Fruit fly (Drosophila melanogaster) whole organism, embryonic: Measurements from ENCODE around the gene CG7065.
A peak's percentile ranks its signal among the peaks of the same experiment; 100 is the strongest.

Experiments used
- Abd-B ChIP-seq: fragments of 200-800 bp; sonication (Bioruptor generic); optimal IDR thresholded peaks from 2 replicates; lab custom pipeline; 2018; ENCODE audit warnings: missing biosample characterization, mild to moderate bottlenecking, missing genetic modification characterization, moderate library complexity
- Aef1 ChIP-seq: fragments of 200-800 bp; sonication (Bioruptor generic); IDR thresholded peaks from 3 replicates; pipeline ENCODE4 v1.3.6; 2022; ENCODE audit warnings: missing biosample characterization, missing genetic modification characterization
- CG11504 ChIP-seq: fragments of 200-800 bp; sonication (Bioruptor generic); optimal IDR thresholded peaks from 3 replicates; lab custom pipeline; 2019; ENCODE audit warnings: missing biosample characterization, mild to moderate bottlenecking, missing genetic modification characterization, moderate library complexity
- CG12659 ChIP-seq: fragments of 200-800 bp; sonication (Bioruptor generic); optimal IDR thresholded peaks from 3 replicates; lab custom pipeline; 2017; ENCODE audit warnings: mild to moderate bottlenecking, missing biosample characterization, missing genetic modification reagents, missing genetic modification characterization
- CG13894 ChIP-seq: fragments of 200-800 bp; sonication (Bioruptor generic); optimal IDR thresholded peaks from 3 replicates; lab custom pipeline; 2018; ENCODE audit warnings: missing biosample characterization, mild to moderate bottlenecking, missing genetic modification characterization, moderate library complexity
- CG14710 ChIP-seq: fragments of 200-800 bp; sonication (Bioruptor generic); optimal IDR thresholded peaks from 3 replicates; lab custom pipeline; 2019; ENCODE audit warnings: missing biosample characterization, mild to moderate bottlenecking, missing genetic modification characterization, moderate library complexity
- CG16813 ChIP-seq: fragments of 200-800 bp; sonication (Bioruptor generic); IDR thresholded peaks from 3 replicates; pipeline ENCODE4 v1.3.6; 2022; ENCODE audit warnings: missing biosample characterization, missing genetic modification characterization; ENCODE audit not compliant: partially characterized antibody
- CG17186 ChIP-seq: fragments of 200-800 bp; sonication (Bioruptor generic); optimal IDR thresholded peaks from 3 replicates; lab custom pipeline; 2017; ENCODE audit warnings: missing biosample characterization, missing genetic modification reagents, missing genetic modification characterization
- CG17568 ChIP-seq: fragments of 200-800 bp; sonication (Bioruptor generic); optimal IDR thresholded peaks from 2 replicates; lab custom pipeline; 2018; ENCODE audit warnings: missing biosample characterization, mild to moderate bottlenecking, missing genetic modification characterization, moderate library complexity
- CG18262 ChIP-seq: fragments of 200-800 bp; optimal IDR thresholded peaks from 3 replicates; lab custom pipeline; 2019; ENCODE audit warnings: missing biosample characterization, mild to moderate bottlenecking, missing genetic modification characterization, moderate library complexity
- CG18476 ChIP-seq: fragments of 200-800 bp; sonication (Bioruptor generic); optimal IDR thresholded peaks from 2 replicates; lab custom pipeline; 2016; ENCODE audit warnings: missing biosample characterization, mild to moderate bottlenecking, missing genetic modification characterization
- CG18599 ChIP-seq: fragments of 200-800 bp; sonication (Bioruptor generic); optimal IDR thresholded peaks from 3 replicates; lab custom pipeline; 2017; ENCODE audit warnings: missing biosample characterization, missing genetic modification characterization, mild to moderate bottlenecking, moderate library complexity, missing genetic modification reagents
- CG2712 ChIP-seq: fragments of 200-800 bp; optimal IDR thresholded peaks from 3 replicates; lab custom pipeline; 2019; ENCODE audit warnings: missing biosample characterization, mild to moderate bottlenecking, missing genetic modification characterization, moderate library complexity
- CG34224 ChIP-seq: fragments of 200-800 bp; sonication (Bioruptor generic); IDR thresholded peaks from 3 replicates; pipeline ENCODE4 v1.3.6; 2022; ENCODE audit warnings: missing biosample characterization, missing genetic modification characterization; ENCODE audit not compliant: partially characterized antibody
- CG34422 ChIP-seq: fragments of 200-800 bp; sonication (Bioruptor generic); IDR thresholded peaks from 3 replicates; pipeline ENCODE4 v1.3.6; 2022; ENCODE audit warnings: missing biosample characterization, missing genetic modification characterization
- CG3726 ChIP-seq: fragments of 200-800 bp; sonication (Bioruptor generic); IDR thresholded peaks from 3 replicates; pipeline ENCODE4, ENCODE4 v1.3.6; 2022; ENCODE audit warnings: missing biosample characterization, missing genetic modification characterization
- CG3995 ChIP-seq: fragments of 200-800 bp; sonication (Bioruptor generic); optimal IDR thresholded peaks from 3 replicates; lab custom pipeline; 2016; ENCODE audit warnings: missing biosample characterization, missing genetic modification characterization
- CG4707 ChIP-seq: fragments of 200-800 bp; sonication (Bioruptor generic); optimal IDR thresholded peaks from 2 replicates; lab custom pipeline; 2018; ENCODE audit warnings: missing biosample characterization, mild to moderate bottlenecking, missing genetic modification characterization, moderate library complexity
- CG4854 ChIP-seq: fragments of 200-800 bp; sonication (Bioruptor generic); optimal IDR thresholded peaks from 2 replicates; lab custom pipeline; 2016; ENCODE audit warnings: missing biosample characterization, missing genetic modification characterization, inconsistent platforms
- Camta ChIP-seq: fragments of 200-800 bp; sonication (Bioruptor generic); optimal IDR thresholded peaks from 2 replicates; lab custom pipeline; 2016; ENCODE audit warnings: missing biosample characterization, missing genetic modification characterization
- Dip2 ChIP-seq: fragments of 200-800 bp; sonication (Bioruptor generic); IDR thresholded peaks from 2 replicates; pipeline ENCODE4 v1.3.6; 2022; ENCODE audit warnings: missing biosample characterization, missing genetic modification characterization
- Doc3 ChIP-seq: fragments of 200-800 bp; sonication (Bioruptor generic); IDR thresholded peaks from 3 replicates; pipeline ENCODE4 v1.3.6; 2022; ENCODE audit warnings: missing biosample characterization, missing genetic modification characterization; ENCODE audit not compliant: partially characterized antibody
- Hr39 ChIP-seq: fragments of >200 bp; optimal IDR thresholded peaks from 2 replicates; lab custom pipeline; 2017
- MBD-R2 ChIP-seq: fragments of 200-800 bp; sonication (Bioruptor generic); IDR thresholded peaks from 2 replicates; pipeline ENCODE4 v1.3.6; 2022; ENCODE audit warnings: missing biosample characterization, missing genetic modification characterization
- MESR4 ChIP-seq: fragments of 200-800 bp; sonication (Bioruptor generic); optimal IDR thresholded peaks from 2 replicates; lab custom pipeline; 2018; ENCODE audit warnings: missing biosample characterization, mild to moderate bottlenecking, missing genetic modification characterization, moderate library complexity
- Mrtf ChIP-seq: fragments of 200-800 bp; sonication (Bioruptor generic); IDR thresholded peaks from 3 replicates; pipeline ENCODE4 v1.3.6; 2022; ENCODE audit warnings: missing biosample characterization, missing genetic modification characterization
- Trl ChIP-seq, 3 experiments: fragments of >200 bp in 2 of 3; fragments of 200-800 bp in 1 of 3; sonication (Bioruptor generic) in 1 of 3; optimal IDR thresholded peaks; 2 replicates in 1 of 3; 3 replicates in 2 of 3; lab custom pipeline; 2016 to 2017; ENCODE audit warnings: missing biosample characterization in 1 of 3, missing genetic modification characterization in 1 of 3
- az2 ChIP-seq: fragments of 200-800 bp; sonication (Bioruptor generic); optimal IDR thresholded peaks from 3 replicates; lab custom pipeline; 2016; ENCODE audit warnings: missing biosample characterization, missing genetic modification characterization
- chn ChIP-seq: fragments of 200-800 bp; sonication (Bioruptor generic); optimal IDR thresholded peaks from 2 replicates; lab custom pipeline; 2016; ENCODE audit warnings: missing biosample characterization, missing genetic modification characterization
- cwo ChIP-seq: fragments of 200-800 bp; sonication (Bioruptor generic); optimal IDR thresholded peaks from 3 replicates; lab custom pipeline; 2017; ENCODE audit warnings: missing biosample characterization, missing genetic modification characterization, mild to moderate bottlenecking, moderate library complexity, missing genetic modification reagents
- exex ChIP-seq: fragments of 200-800 bp; sonication (Bioruptor generic); optimal IDR thresholded peaks from 4 replicates; lab custom pipeline; 2018; ENCODE audit warnings: missing biosample characterization, mild to moderate bottlenecking, missing genetic modification characterization, moderate library complexity
- gem ChIP-seq: fragments of 200-800 bp; sonication (Bioruptor generic); optimal IDR thresholded peaks from 2 replicates; lab custom pipeline; 2019; ENCODE audit warnings: missing biosample characterization, mild to moderate bottlenecking, missing genetic modification characterization, moderate library complexity
- grau ChIP-seq: fragments of 200-800 bp; optimal IDR thresholded peaks from 3 replicates; lab custom pipeline; 2019; ENCODE audit warnings: missing biosample characterization, mild to moderate bottlenecking, missing genetic modification characterization, moderate library complexity
- ind ChIP-seq: fragments of 200-800 bp; sonication (Bioruptor generic); optimal IDR thresholded peaks from 3 replicates; lab custom pipeline; 2016; ENCODE audit warnings: missing biosample characterization, missing genetic modification characterization
- insv ChIP-seq, 2 experiments: fragments of 200-800 bp; sonication (Bioruptor generic); optimal IDR thresholded peaks; 3 replicates each; lab custom pipeline; 2016 to 2018; ENCODE audit warnings: missing biosample characterization in 2 of 2, missing genetic modification characterization in 2 of 2
- knrl ChIP-seq: fragments of 200-800 bp; sonication (Bioruptor generic); IDR thresholded peaks from 3 replicates; pipeline ENCODE4 v1.3.6; 2022; ENCODE audit warnings: missing biosample characterization, missing genetic modification characterization; ENCODE audit not compliant: partially characterized antibody
- onecut ChIP-seq: fragments of 200-800 bp; sonication (Bioruptor generic); IDR thresholded peaks from 2 replicates; pipeline ENCODE4 v1.3.6; 2022; ENCODE audit warnings: missing biosample characterization, missing genetic modification characterization
- phol ChIP-seq: fragments of 200-800 bp; sonication (Bioruptor generic); optimal IDR thresholded peaks from 3 replicates; lab custom pipeline; 2018; ENCODE audit warnings: missing biosample characterization, mild to moderate bottlenecking, missing genetic modification characterization, moderate library complexity
- prd ChIP-seq, 3 experiments: fragments of >200 bp in 2 of 3; fragments of 200-800 bp in 1 of 3; sonication (Bioruptor generic) in 1 of 3; optimal IDR thresholded peaks in 2 of 3; IDR thresholded peaks in 1 of 3; 2 replicates in 2 of 3; 3 replicates in 1 of 3; pipeline versions ENCODE4 v1.3.6 to Lab custom; 2017 to 2022; ENCODE audit warnings: missing biosample characterization in 1 of 3, missing genetic modification characterization in 1 of 3
- sens ChIP-seq: fragments of 200-800 bp; sonication (Bioruptor generic); peaks from one replicate; lab custom pipeline; 2016; ENCODE audit warnings: missing biosample characterization, missing genetic modification characterization
- slbo ChIP-seq: fragments of 200-800 bp; sonication (Bioruptor generic); IDR thresholded peaks from 2 replicates; pipeline ENCODE4 v1.3.6; 2022; ENCODE audit warnings: missing biosample characterization, missing genetic modification characterization
- trem ChIP-seq: fragments of 200-800 bp; optimal IDR thresholded peaks from 3 replicates; lab custom pipeline; 2019; ENCODE audit warnings: missing biosample characterization, mild to moderate bottlenecking, missing genetic modification characterization, moderate library complexity
- unpg ChIP-seq: fragments of 200-800 bp; sonication (Bioruptor generic); optimal IDR thresholded peaks from 3 replicates; lab custom pipeline; 2018; ENCODE audit warnings: missing biosample characterization, mild to moderate bottlenecking, missing genetic modification characterization, moderate library complexity
- vvl ChIP-seq: fragments of 200-800 bp; sonication (Bioruptor generic); IDR thresholded peaks from 2 replicates; pipeline ENCODE4 v1.3.6; 2022; ENCODE audit warnings: missing biosample characterization, missing genetic modification characterization
- zf30C ChIP-seq: fragments of 200-800 bp; sonication (Bioruptor generic); optimal IDR thresholded peaks from 3 replicates; lab custom pipeline; 2018; ENCODE audit warnings: missing biosample characterization, mild to moderate bottlenecking, missing genetic modification characterization

Gene CG7065

DNA sequence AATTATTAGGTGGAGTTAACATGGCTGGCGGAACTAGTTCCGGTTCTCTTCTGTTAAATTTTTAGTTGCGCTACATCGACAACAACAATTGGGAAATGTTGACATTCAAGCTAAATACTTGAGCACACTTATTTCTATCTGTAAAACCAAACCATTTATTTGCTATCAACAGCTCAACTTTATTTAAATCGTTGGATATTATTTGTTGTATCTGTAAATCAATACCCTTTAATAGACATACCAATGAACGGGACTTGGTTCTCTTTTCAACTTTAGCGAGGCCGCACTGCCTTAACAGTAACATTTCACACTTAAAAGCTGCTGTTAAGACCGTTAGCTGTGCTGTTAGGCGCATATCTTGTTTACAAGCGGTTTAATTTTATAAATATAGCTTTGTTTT, 51.3 kb downstream of the CG7065 start, which contains the start of gene CG12106 (continued):
- TF ChIP-seq Camta (GFP tag; lab: Kevin White, UChicago) (no peak), grau (tag; lab: Kevin White, UChicago) (peak; percentile 98), trem (peak; percentile 26), CG18476 (GFP tag; lab: Kevin White, UChicago) (peak; percentile 23), MESR4 (GFP tag; lab: Kevin White, UChicago) (no peak), gem (tag; lab: Kevin White, UChicago) (peak; percentile 71), ind (GFP tag; lab: Kevin White, UChicago) (peak; percentile 51), MBD-R2 (GFP tag; lab: Robert Waterston, UW) (peak; percentile 33; the same call in 1 of the 2 replicates), CG11504 (tag; lab: Kevin White, UChicago) (peak; percentile 60), zf30C (GFP tag; lab: Kevin White, UChicago) (no peak), Aef1 (GFP tag; lab: Robert Waterston, UW) (peak; percentile 59; the same call in 2 of the 3 replicates), CG18262 (tag; lab: Kevin White, UChicago) (peak; percentile 36), CG34422 (GFP tag; lab: Robert Waterston, UW) (no peak), Doc3 (no peak), CG3726 (GFP tag; lab: Robert Waterston, UW) (no peak), CG2712 (tag; lab: Kevin White, UChicago) (peak; percentile 42), knrl (GFP tag; lab: Robert Waterston, UW) (no peak), CG12659 (GFP tag; lab: Kevin White, UChicago) (peak; percentile 48), unpg (GFP tag; lab: Kevin White, UChicago) (peak; percentile 59), CG34224 (no peak), onecut (GFP tag; lab: Robert Waterston, UW) (peak; percentile 32; the same call in 1 of the 2 replicates), Hr39 (lab: Kevin White, UChicago) (no peak), cwo (GFP tag; lab: Kevin White, UChicago) (peak; percentile 8), CG4707 (GFP tag; lab: Kevin White, UChicago) (no peak), Mrtf (GFP tag; lab: Robert Waterston, UW) (peak; percentile 24; the same call in 1 of the 3 replicates), CG18599 (GFP tag; lab: Kevin White, UChicago) (peak; percentile 62), Trl (optimal IDR thresholded peaks at IDR 0.05; lab: Kevin White, UChicago) (no peak), Trl (GFP tag; optimal IDR thresholded peaks at IDR 0.05; lab: Kevin White, UChicago) (peak; percentile 39), CG13894 (tag; lab: Kevin White, UChicago) (no peak), phol (peak; percentile 50), CG14710 (peak; percentile 30), CG17186 (GFP tag; lab: Kevin White, UChicago) (peak; percentile 99), sens (GFP tag; lab: Kevin White, UChicago) (peak; percentile 59), CG3995 (peak; percentile 0), CG17568 (GFP tag; lab: Kevin White, UChicago) (no peak), az2 (peak; percentile 26), slbo (GFP tag; lab: Robert Waterston, UW) (peak; percentile 72), Dip2 (no peak), CG16813 (GFP tag; lab: Robert Waterston, UW) (no peak), vvl (GFP tag; lab: Robert Waterston, UW) (no peak; the same call in 1 of the 2 replicates), insv (GFP tag; optimal IDR thresholded peaks at IDR 0.05; lab: Kevin White, UChicago) (no peak), exex (tag; lab: Kevin White, UChicago) (peak; percentile 28), prd (optimal IDR thresholded peaks at IDR 0.05; lab: Kevin White, UChicago) (no peak), prd (GFP tag; IDR thresholded peaks at IDR 0.05; lab: Robert Waterston, UW) (peak; percentile 67), Abd-B (GFP tag; lab: Kevin White, UChicago) (peak; percentile 23), CG4854 (GFP tag; lab: Kevin White, UChicago) (peak; percentile 8), chn (GFP tag; lab: Kevin White, UChicago) (peak; percentile 19)
- TF ChIP-seq, all 482 proteins: peak for 159
